Worm (Caenorhabditis elegans): ENCODE results near the gene str-20.

DNA sequence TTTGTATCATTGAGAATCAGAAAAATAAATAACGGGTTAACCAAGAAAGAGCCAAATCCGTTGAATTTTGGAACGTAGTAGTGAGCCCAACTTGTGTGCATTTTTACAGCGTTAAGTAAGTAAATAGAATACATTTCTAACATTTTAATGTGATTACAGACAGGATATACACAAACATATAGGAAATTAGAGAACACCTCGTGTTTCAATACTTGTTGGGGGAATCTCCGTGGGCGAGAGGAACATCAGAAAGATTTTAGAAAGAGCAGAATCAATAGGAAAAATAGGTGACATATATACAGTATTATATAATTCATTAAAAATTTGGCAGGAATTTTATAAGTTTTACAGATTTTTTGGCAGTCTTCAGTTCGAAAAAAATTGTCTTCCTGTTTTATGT is 17.5 kb upstream of the str-20 start, which contains the start of gene srj-24:
- no peak for TF ChIP-seq lin-13 (GFP tag; optimal IDR thresholded peaks at IDR 0.05)
- TF ChIP-seq dmd-4 (tag; optimal IDR thresholded peaks at IDR 0.05): no peak
- no peak for TF ChIP-seq sma-3 (GFP tag; optimal IDR thresholded peaks at IDR 0.05)
- TF ChIP-seq nhr-6 (tag; optimal IDR thresholded peaks at IDR 0.05): no peak
- TF ChIP-seq ama-1 (optimal IDR thresholded peaks at IDR 0.05): no peak
- no peak for TF ChIP-seq ceh-82 (tag; optimal IDR thresholded peaks at IDR 0.05)

Measured in whole organism, L2 larva.